Fruit fly (Drosophila melanogaster) whole organism, embryonic: ENCODE data around the gene inc.

Source experiments
- Abd-B ChIP-seq: fragments of 200-800 bp; sonication (Bioruptor generic); optimal IDR thresholded peaks from 2 replicates; lab custom pipeline; 2018; ENCODE audit warnings: missing biosample characterization, mild to moderate bottlenecking, missing genetic modification characterization, moderate library complexity
- CG10462 ChIP-seq: fragments of 200-800 bp; sonication (Bioruptor generic); optimal IDR thresholded peaks from 2 replicates; lab custom pipeline; 2016; ENCODE audit warnings: missing biosample characterization, missing genetic modification characterization
- CG10565 ChIP-seq: fragments of 200-800 bp; sonication (Bioruptor generic); optimal IDR thresholded peaks from 3 replicates; lab custom pipeline; 2016; ENCODE audit warnings: missing biosample characterization, mild to moderate bottlenecking, missing genetic modification characterization
- CG12769 ChIP-seq: fragments of 200-800 bp; sonication (Bioruptor generic); optimal IDR thresholded peaks from 2 replicates; lab custom pipeline; 2019; ENCODE audit warnings: missing biosample characterization, mild to moderate bottlenecking, missing genetic modification characterization, moderate library complexity
- CG13123 ChIP-seq: fragments of 200-800 bp; sonication (Bioruptor generic); optimal IDR thresholded peaks from 2 replicates; lab custom pipeline; 2016; ENCODE audit warnings: missing biosample characterization, missing genetic modification characterization
- CG13424 ChIP-seq: fragments of 200-800 bp; sonication (Bioruptor generic); optimal IDR thresholded peaks from 2 replicates; lab custom pipeline; 2019; ENCODE audit warnings: missing biosample characterization, mild to moderate bottlenecking, missing genetic modification characterization, moderate library complexity
- CG18599 ChIP-seq: fragments of 200-800 bp; sonication (Bioruptor generic); optimal IDR thresholded peaks from 3 replicates; lab custom pipeline; 2017; ENCODE audit warnings: missing biosample characterization, missing genetic modification characterization, mild to moderate bottlenecking, moderate library complexity, missing genetic modification reagents
- CG2199 ChIP-seq: fragments of 200-800 bp; sonication (Bioruptor generic); IDR thresholded peaks from 3 replicates; pipeline ENCODE4 v1.3.6; 2022; ENCODE audit warnings: missing biosample characterization, missing genetic modification characterization
- CG2202 ChIP-seq: fragments of 200-800 bp; sonication (Bioruptor generic); optimal IDR thresholded peaks from 2 replicates; lab custom pipeline; 2018; ENCODE audit warnings: missing biosample characterization, mild to moderate bottlenecking, missing genetic modification characterization
- CG2889 ChIP-seq: fragments of 200-800 bp; sonication (Bioruptor generic); IDR thresholded peaks from 3 replicates; pipeline ENCODE4 v1.3.6; 2022; ENCODE audit warnings: missing biosample characterization, missing genetic modification characterization
- CG30403 ChIP-seq: fragments of 200-800 bp; sonication (Bioruptor generic); optimal IDR thresholded peaks from 3 replicates; lab custom pipeline; 2016; ENCODE audit warnings: missing biosample characterization, missing genetic modification characterization
- CG31441 ChIP-seq: fragments of 200-800 bp; sonication (Bioruptor generic); IDR thresholded peaks from 2 replicates; pipeline ENCODE4 v1.3.6; 2022; ENCODE audit warnings: missing biosample characterization, missing genetic modification characterization
- CG32767 ChIP-seq: fragments of 200-800 bp; sonication (Bioruptor generic); IDR thresholded peaks from 2 replicates; pipeline ENCODE4 v1.3.6; 2022; ENCODE audit warnings: missing biosample characterization, missing genetic modification characterization
- CG32772 ChIP-seq: fragments of 200-800 bp; sonication (Bioruptor generic); IDR thresholded peaks from 2 replicates; pipeline ENCODE4 v1.3.6; 2022; ENCODE audit warnings: missing biosample characterization, missing genetic modification characterization
- CG4424 ChIP-seq: fragments of 200-800 bp; sonication (Bioruptor generic); optimal IDR thresholded peaks from 3 replicates; lab custom pipeline; 2016; ENCODE audit warnings: missing biosample characterization, missing genetic modification characterization
- CG6683 ChIP-seq: fragments of 200-800 bp; sonication (Bioruptor generic); optimal IDR thresholded peaks from 2 replicates; lab custom pipeline; 2017; ENCODE audit warnings: missing biosample characterization, mild to moderate bottlenecking, missing genetic modification characterization, missing genetic modification reagents
- CG8290 ChIP-seq, 3 experiments: fragments of 200-800 bp; sonication (Bioruptor generic); optimal IDR thresholded peaks; 2 replicates each; lab custom pipeline; 2016 to 2019; ENCODE audit warnings: missing biosample characterization in 3 of 3, missing genetic modification characterization in 3 of 3, mild to moderate bottlenecking in 2 of 3, moderate library complexity in 1 of 3
- CkIIα-i1 ChIP-seq: fragments of 200-800 bp; sonication (Bioruptor generic); IDR thresholded peaks from 2 replicates; pipeline ENCODE4 v1.3.6; 2022; ENCODE audit warnings: missing biosample characterization, missing genetic modification characterization
- Dbx ChIP-seq: fragments of 200-800 bp; sonication (Bioruptor generic); IDR thresholded peaks from 3 replicates; pipeline ENCODE4 v1.3.6; 2022; ENCODE audit warnings: missing biosample characterization, missing genetic modification characterization
- Dip2 ChIP-seq: fragments of 200-800 bp; sonication (Bioruptor generic); IDR thresholded peaks from 2 replicates; pipeline ENCODE4 v1.3.6; 2022; ENCODE audit warnings: missing biosample characterization, missing genetic modification characterization
- Dll ChIP-seq: fragments of 200-800 bp; sonication (Bioruptor generic); IDR thresholded peaks from 4 replicates; pipeline ENCODE4 v1.3.6; 2022; ENCODE audit warnings: missing biosample characterization, missing genetic modification characterization; ENCODE audit not compliant: partially characterized antibody
- Drgx ChIP-seq: fragments of 200-800 bp; sonication (Bioruptor generic); IDR thresholded peaks from 2 replicates; pipeline ENCODE4 v1.3.6; 2022; ENCODE audit warnings: missing biosample characterization, missing genetic modification characterization
- E2f1 ChIP-seq: fragments of 200-800 bp; sonication (Bioruptor generic); IDR thresholded peaks from 2 replicates; pipeline ENCODE4 v1.3.6; 2022; ENCODE audit warnings: missing biosample characterization, missing genetic modification characterization
- Meics ChIP-seq: fragments of 200-800 bp; sonication (Bioruptor generic); optimal IDR thresholded peaks from 2 replicates; lab custom pipeline; 2017; ENCODE audit warnings: missing biosample characterization, mild to moderate bottlenecking, missing genetic modification characterization
- NC2β ChIP-seq: fragments of 200-800 bp; sonication (Bioruptor generic); optimal IDR thresholded peaks from 2 replicates; lab custom pipeline; 2016; ENCODE audit warnings: missing biosample characterization, missing genetic modification characterization
- Side ChIP-seq: fragments of 200-800 bp; sonication (Bioruptor generic); optimal IDR thresholded peaks from 2 replicates; lab custom pipeline; 2016; ENCODE audit warnings: missing biosample characterization, missing genetic modification characterization
- Six4 ChIP-seq: fragments of 200-800 bp; sonication (Bioruptor generic); optimal IDR thresholded peaks from 2 replicates; lab custom pipeline; 2016; ENCODE audit warnings: missing biosample characterization, missing genetic modification characterization
- Ssrp ChIP-seq: fragments of 200-800 bp; sonication (Bioruptor generic); optimal IDR thresholded peaks from 2 replicates; lab custom pipeline; 2018; ENCODE audit warnings: missing biosample characterization, mild to moderate bottlenecking, missing genetic modification characterization, moderate library complexity
- Xbp1 ChIP-seq: fragments of 200-800 bp; sonication (Bioruptor generic); optimal IDR thresholded peaks from 3 replicates; lab custom pipeline; 2016; ENCODE audit warnings: missing biosample characterization, mild to moderate bottlenecking, missing genetic modification characterization
- Xrp1 ChIP-seq: fragments of 200-800 bp; sonication (Bioruptor generic); IDR thresholded peaks from 2 replicates; pipeline ENCODE4 v1.3.6; 2022; ENCODE audit warnings: missing biosample characterization, missing genetic modification characterization
- ab ChIP-seq: fragments of 200-800 bp; sonication (Bioruptor generic); optimal IDR thresholded peaks from 2 replicates; lab custom pipeline; 2016; ENCODE audit warnings: missing biosample characterization, missing genetic modification characterization
- abd-A ChIP-seq: fragments of 200-800 bp; sonication (Bioruptor generic); optimal IDR thresholded peaks from 3 replicates; lab custom pipeline; 2019; ENCODE audit warnings: missing biosample characterization, mild to moderate bottlenecking, missing genetic modification characterization, moderate library complexity
- ap ChIP-seq: fragments of 200-800 bp; sonication (Bioruptor generic); IDR thresholded peaks from 2 replicates; pipeline ENCODE4 v1.3.6; 2022; ENCODE audit warnings: missing biosample characterization, missing genetic modification characterization
- ato ChIP-seq: fragments of 200-800 bp; sonication (Bioruptor generic); IDR thresholded peaks from 2 replicates; pipeline ENCODE4 v1.3.6; 2022; ENCODE audit warnings: missing biosample characterization, missing genetic modification characterization; ENCODE audit not compliant: partially characterized antibody
- chm ChIP-seq: fragments of 200-800 bp; sonication (Bioruptor generic); IDR thresholded peaks from 2 replicates; pipeline ENCODE4 v1.3.6; 2022; ENCODE audit warnings: missing biosample characterization, missing genetic modification characterization
- crp ChIP-seq, 2 experiments: fragments of 200-800 bp; sonication (Bioruptor generic); optimal IDR thresholded peaks; 2 replicates in 1 of 2; 3 replicates in 1 of 2; lab custom pipeline; 2017; ENCODE audit warnings: missing biosample characterization in 2 of 2, missing genetic modification characterization in 2 of 2, mild to moderate bottlenecking in 1 of 2, moderate library complexity in 1 of 2
- danr ChIP-seq: fragments of 200-800 bp; sonication (Bioruptor generic); IDR thresholded peaks from 2 replicates; pipeline ENCODE4 v1.3.6; 2022; ENCODE audit warnings: missing biosample characterization, missing genetic modification characterization
- dmrt99B ChIP-seq: fragments of 200-800 bp; sonication (Bioruptor generic); optimal IDR thresholded peaks from 2 replicates; lab custom pipeline; 2018; ENCODE audit warnings: missing biosample characterization, mild to moderate bottlenecking, missing genetic modification characterization, moderate library complexity
- fru ChIP-seq: fragments of >200 bp; optimal IDR thresholded peaks from 2 replicates; lab custom pipeline; 2017
- hb ChIP-seq: fragments of 200-800 bp; sonication (Bioruptor generic); IDR thresholded peaks from 3 replicates; pipeline ENCODE4 v1.3.6; 2022; ENCODE audit warnings: missing biosample characterization, missing genetic modification characterization; ENCODE audit not compliant: partially characterized antibody
- nau ChIP-seq: fragments of 200-800 bp; sonication (Bioruptor generic); optimal IDR thresholded peaks from 3 replicates; lab custom pipeline; 2017; ENCODE audit warnings: missing biosample characterization, mild to moderate bottlenecking, missing genetic modification characterization, missing genetic modification reagents
- nerfin-1 ChIP-seq: fragments of 200-800 bp; sonication (Bioruptor generic); optimal IDR thresholded peaks from 3 replicates; lab custom pipeline; 2019; ENCODE audit warnings: missing biosample characterization, mild to moderate bottlenecking, missing genetic modification characterization, moderate library complexity
- oc ChIP-seq: fragments of 200-800 bp; sonication (Bioruptor generic); optimal IDR thresholded peaks from 2 replicates; lab custom pipeline; 2018; ENCODE audit warnings: missing biosample characterization, mild to moderate bottlenecking, missing genetic modification characterization, moderate library complexity
- onecut ChIP-seq: fragments of 200-800 bp; sonication (Bioruptor generic); IDR thresholded peaks from 2 replicates; pipeline ENCODE4 v1.3.6; 2022; ENCODE audit warnings: missing biosample characterization, missing genetic modification characterization
- org-1 ChIP-seq: fragments of 200-800 bp; sonication (Bioruptor generic); optimal IDR thresholded peaks from 2 replicates; lab custom pipeline; 2017; ENCODE audit warnings: missing biosample characterization, missing genetic modification characterization
- pzg ChIP-seq: fragments of 200-800 bp; sonication (Bioruptor generic); optimal IDR thresholded peaks from 3 replicates; lab custom pipeline; 2018; ENCODE audit warnings: missing biosample characterization, mild to moderate bottlenecking, missing genetic modification characterization, moderate library complexity
- repo ChIP-seq: fragments of 200-800 bp; sonication (Bioruptor generic); optimal IDR thresholded peaks from 2 replicates; lab custom pipeline; 2016; ENCODE audit warnings: missing biosample characterization, missing genetic modification characterization
- rib ChIP-seq: fragments of 200-800 bp; sonication (Bioruptor generic); IDR thresholded peaks from 2 replicates; pipeline ENCODE4 v1.3.6; 2022; ENCODE audit warnings: missing biosample characterization, missing genetic modification characterization
- sens ChIP-seq: fragments of 200-800 bp; sonication (Bioruptor generic); peaks from one replicate; lab custom pipeline; 2016; ENCODE audit warnings: missing biosample characterization, missing genetic modification characterization
- sob ChIP-seq: fragments of 200-800 bp; sonication (Bioruptor generic); IDR thresholded peaks from 2 replicates; pipeline ENCODE4 v1.3.6; 2022; ENCODE audit warnings: missing biosample characterization, missing genetic modification characterization
- yki ChIP-seq: fragments of >200 bp; optimal IDR thresholded peaks from 3 replicates; lab custom pipeline; 2018

The inc gene

DNA sequence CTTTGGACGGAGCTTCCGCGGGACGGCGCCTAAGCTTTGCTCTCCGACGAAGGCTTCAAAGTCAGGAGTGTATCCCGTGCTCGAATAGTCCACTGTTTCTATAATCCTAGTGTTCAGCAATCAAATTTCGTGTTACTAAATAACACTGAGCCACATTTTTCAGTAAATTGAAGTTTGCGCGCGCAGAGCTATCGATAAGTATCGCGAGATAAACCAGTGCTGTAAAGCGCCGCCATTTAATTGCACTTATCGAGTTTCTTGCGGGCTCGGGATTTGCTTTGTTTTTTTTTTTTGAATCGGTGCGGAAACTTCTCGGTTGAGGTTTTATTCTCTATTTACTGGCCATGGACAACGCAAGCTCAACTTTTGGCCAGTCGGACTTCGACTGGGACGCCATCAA, 6.4 kb upstream of the inc start, which contains the start of the genes Rab27 and mei-38 (continued):
- TF ChIP-seq Dbx (GFP tag; lab: Robert Waterston, UW) (0 out of 3 replicates have a peak, but pooled peaks have one; percentile 14), sens (peak; percentile 65), Abd-B (GFP tag; lab: Kevin White, UChicago) (peak; percentile 2), CG13123 (GFP tag; lab: Kevin White, UChicago) (no peak), nau (GFP tag; lab: Kevin White, UChicago) (no peak), Xbp1 (GFP tag; lab: Kevin White, UChicago) (peak; percentile 20), CG32767 (GFP tag; lab: Robert Waterston, UW) (0 out of 2 replicates have a peak, but pooled peaks have one; percentile 27), NC2β (no peak), Side (GFP tag; lab: Kevin White, UChicago) (peak; percentile 1), nerfin-1 (tag; lab: Kevin White, UChicago) (no peak), chm (GFP tag; lab: Robert Waterston, UW) (no peak), dmrt99B (tag; lab: Kevin White, UChicago) (no peak), rib (no peak), CG2889 (no peak), Six4 (no peak), Meics (GFP tag; lab: Kevin White, UChicago) (no peak), yki (no peak), abd-A (tag; lab: Kevin White, UChicago) (no peak), pzg (GFP tag; lab: Kevin White, UChicago) (peak; percentile 70), Ssrp (tag; lab: Kevin White, UChicago) (no peak), hb (GFP tag; lab: Robert Waterston, UW) (no peak), CG10462 (GFP tag; lab: Kevin White, UChicago) (no peak), CG13424 (no peak), onecut (GFP tag; lab: Robert Waterston, UW) (no peak), CG10565 (no peak), CG4424 (GFP tag; lab: Kevin White, UChicago) (peak; percentile 7), Xrp1 (GFP tag; lab: Robert Waterston, UW) (0 out of 2 replicates have a peak, but pooled peaks have one; percentile 34), org-1 (no peak), CG18599 (GFP tag; lab: Kevin White, UChicago) (peak; percentile 2), Drgx (GFP tag; lab: Robert Waterston, UW) (no peak), sob (GFP tag; lab: Robert Waterston, UW) (peak; percentile 61; the same call in 1 of the 2 replicates), Dll (GFP tag; lab: Robert Waterston, UW) (peak; percentile 71; the same call in 3 of the 4 replicates), CG2202 (tag; lab: Kevin White, UChicago) (no peak), CG12769 (tag; lab: Kevin White, UChicago) (no peak), ato (GFP tag; lab: Robert Waterston, UW) (peak; percentile 33; the same call in 1 of the 2 replicates), ab (GFP tag; lab: Kevin White, UChicago) (no peak), Dip2 (GFP tag; lab: Robert Waterston, UW) (no peak), CG30403 (GFP tag; lab: Kevin White, UChicago) (peak; percentile 19), CG31441 (GFP tag; lab: Robert Waterston, UW) (no peak), CG32772 (GFP tag; lab: Robert Waterston, UW) (peak; percentile 54), CG8290 (GFP tag; optimal IDR thresholded peaks at IDR 0.05; lab: Kevin White, UChicago) (peak; percentile 67), CG8290 (tag; optimal IDR thresholded peaks at IDR 0.05; lab: Kevin White, UChicago) (peak in 1 of 2 experiments; percentile 44), E2f1 (peak; percentile 27; the same call in 1 of the 2 replicates), crp (GFP tag; optimal IDR thresholded peaks at IDR 0.05; lab: Kevin White, UChicago) (no peak), repo (GFP tag; lab: Kevin White, UChicago) (peak; percentile 5), CkIIα-i1 (no peak), CG2199 (GFP tag; lab: Robert Waterston, UW) (no peak), danr (GFP tag; lab: Robert Waterston, UW) (no peak), oc (tag; lab: Kevin White, UChicago) (no peak), ap (GFP tag; lab: Robert Waterston, UW) (no peak), fru (lab: Kevin White, UChicago) (no peak), CG6683 (no peak)
